1 worm cellular context compared by ENCODE assay signal in genomic region chrIII:62383-62873, ce11.
A peak's percentile ranks its signal among the peaks of the same experiment; 100 is the strongest.
TF ChIP-seq lines count a peak whose summit lies in the region.

No protein-coding gene starts in this region.

TF ChIP-seq in whole organism, young adult, 124 proteins besides CTCF, POLR2A, EP300 and RAD21 (continued from another document):
- TF ChIP-seq ztf-22 (GFP tag; optimal IDR thresholded peaks at IDR 0.05; lab: Kevin White, UChicago) (no peak), F39B2.1 (GFP tag; IDR thresholded peaks at IDR 0.05; lab: Robert Waterston, UW) (no peak), snpc-1.3 (tag; optimal IDR thresholded peaks at IDR 0.05; lab: Kevin White, UChicago; ENCODE audit: insufficient read depth) (no peak), hmg-1.2 (GFP tag; IDR thresholded peaks at IDR 0.05; lab: Robert Waterston, UW) (peak; percentile 33; the same call in 1 of the 2 replicates), mel-28 (tag; optimal IDR thresholded peaks at IDR 0.05; lab: Kevin White, UChicago; ENCODE audit: borderline replicate concordance) (no peak), nhr-27 (tag; optimal IDR thresholded peaks at IDR 0.05; lab: Kevin White, UChicago) (no peak), Y53G8AR.9 (GFP tag; conservative IDR thresholded peaks at IDR 0.05; lab: Robert Waterston, UW) (no peak), F22D6.2 (tag; optimal IDR thresholded peaks at IDR 0.05; lab: Kevin White, UChicago) (no peak), unc-130 (GFP tag; optimal IDR thresholded peaks at IDR 0.05; lab: Kevin White, UChicago) (no peak), F49E8.2 (tag; optimal IDR thresholded peaks at IDR 0.05; lab: Kevin White, UChicago; ENCODE audit: insufficient read depth) (no peak), hrde-1 (tag; optimal IDR thresholded peaks at IDR 0.05; lab: Kevin White, UChicago; ENCODE audit: borderline replicate concordance) (no peak), Y95B8A.8 (GFP tag; IDR thresholded peaks at IDR 0.05; lab: Robert Waterston, UW) (no peak), F33H1.4 (GFP tag; IDR thresholded peaks at IDR 0.05; lab: Robert Waterston, UW) (no peak), nfyb-1 (GFP tag; IDR thresholded peaks at IDR 0.05; lab: Robert Waterston, UW) (peak; percentile 38; the same call in 1 of the 2 replicates), zim-3 (tag; optimal IDR thresholded peaks at IDR 0.05; lab: Kevin White, UChicago) (no peak), snpc-3.4 (tag; optimal IDR thresholded peaks at IDR 0.05; lab: Kevin White, UChicago) (no peak), B0019.2 (GFP tag; conservative IDR thresholded peaks at IDR 0.05; lab: Robert Waterston, UW) (no peak), rec-8 (tag; optimal IDR thresholded peaks at IDR 0.05; lab: Kevin White, UChicago) (no peak), sdz-38 (tag; optimal IDR thresholded peaks at IDR 0.05; lab: Kevin White, UChicago) (no peak), ztf-3 (GFP tag; optimal IDR thresholded peaks at IDR 0.05; lab: Kevin White, UChicago) (no peak), Y53F4B.3 (GFP tag; IDR thresholded peaks at IDR 0.05; lab: Robert Waterston, UW) (no peak)
